Worm (Caenorhabditis elegans): ENCODE results near the gene R03C1.1.

The R03C1.1 gene

ce11 chrII:14866668-14867067 lies 43.5 kb downstream of the R03C1.1 start, which contains the start of gene gpx-2 (continued):
- TF ChIP-seq Y79H2A.3 (GFP tag; conservative IDR thresholded peaks at IDR 0.05): no peak
- TF ChIP-seq somi-1 (GFP tag; optimal IDR thresholded peaks at IDR 0.05): no peak
- TF ChIP-seq atf-7 (tag; optimal IDR thresholded peaks at IDR 0.05): peak; percentile 4
- TF ChIP-seq xnd-1 (tag; optimal IDR thresholded peaks at IDR 0.05): no peak
- no peak for TF ChIP-seq lin-40 (tag; optimal IDR thresholded peaks at IDR 0.05)
- TF ChIP-seq attf-6 (GFP tag; IDR thresholded peaks at IDR 0.05): no peak
- TF ChIP-seq nfyb-1 (GFP tag; IDR thresholded peaks at IDR 0.05): 0 out of 2 replicates have a peak, but pooled peaks have one; percentile 38
- no peak for TF ChIP-seq madf-3 (GFP tag; IDR thresholded peaks at IDR 0.05)
- TF ChIP-seq mcd-1 (GFP tag; IDR thresholded peaks at IDR 0.05): no peak
- no peak for TF ChIP-seq madf-10 (tag; optimal IDR thresholded peaks at IDR 0.05)
- no peak for TF ChIP-seq B0019.2 (GFP tag; conservative IDR thresholded peaks at IDR 0.05)
- peak; percentile 26 for TF ChIP-seq tlf-1 (GFP tag; optimal IDR thresholded peaks at IDR 0.05)
- TF ChIP-seq F57A8.1 (GFP tag; optimal IDR thresholded peaks at IDR 0.05): no peak
- TF ChIP-seq lag-1 (GFP tag; IDR thresholded peaks at IDR 0.05): no peak
- no peak for TF ChIP-seq gei-17 (GFP tag; optimal IDR thresholded peaks at IDR 0.05)
- TF ChIP-seq ztf-28 (GFP tag; IDR thresholded peaks at IDR 0.05): no peak
- no peak for TF ChIP-seq pha-4 (tag; optimal IDR thresholded peaks at IDR 0.05)
- no peak for TF ChIP-seq akir-1 (GFP tag; optimal IDR thresholded peaks at IDR 0.05)
- no peak for TF ChIP-seq ceh-27 (GFP tag; optimal IDR thresholded peaks at IDR 0.05)
- no peak for TF ChIP-seq mel-28 (tag; optimal IDR thresholded peaks at IDR 0.05; ENCODE audit: borderline replicate concordance)
- no peak for TF ChIP-seq ztf-6 (GFP tag; IDR thresholded peaks at IDR 0.05)
- TF ChIP-seq F49E8.2 (tag; optimal IDR thresholded peaks at IDR 0.05; ENCODE audit: insufficient read depth): no peak
- no peak for TF ChIP-seq hmg-20 (GFP tag; IDR thresholded peaks at IDR 0.05)
- TF ChIP-seq zim-3 (tag; optimal IDR thresholded peaks at IDR 0.05): no peak
- no peak for TF ChIP-seq hmg-1.2 (GFP tag; IDR thresholded peaks at IDR 0.05)
- peak; percentile 64; the same call in 1 of the 2 replicates for TF ChIP-seq Y53G8AR.9 (GFP tag; conservative IDR thresholded peaks at IDR 0.05)
- 0 out of 2 replicates have a peak, but pooled peaks have one; percentile 5 for TF ChIP-seq madf-6 (GFP tag; IDR thresholded peaks at IDR 0.05)

- TF ChIP-seq dox-1 (GFP tag; IDR thresholded peaks at IDR 0.05): no peak
- no peak for TF ChIP-seq tbp1 (GFP tag; optimal IDR thresholded peaks at IDR 0.05)
- TF ChIP-seq lag-1 (GFP tag; IDR thresholded peaks at IDR 0.05): no peak
- TF ChIP-seq T07F8.4 (tag; optimal IDR thresholded peaks at IDR 0.05): no peak
- no peak for TF ChIP-seq lsl-1 (GFP tag; optimal IDR thresholded peaks at IDR 0.05)
- no peak for TF ChIP-seq ztf-3 (GFP tag; optimal IDR thresholded peaks at IDR 0.05)
- TF ChIP-seq mxl-1 (tag; optimal IDR thresholded peaks at IDR 0.05): no peak
- no peak for TF ChIP-seq sptf-2 (GFP tag; optimal IDR thresholded peaks at IDR 0.05)
- no peak for TF ChIP-seq die-1 (tag; optimal IDR thresholded peaks at IDR 0.05)
Observed at ce11 chrII:14866156-14866555, 44.1 kb downstream of the R03C1.1 start.

- peak; percentile 91; the same call in 1 of the 2 replicates for TF ChIP-seq hmg-1.2 (GFP tag; IDR thresholded peaks at IDR 0.05)
Observed at ce11 chrII:14865152-14865551, 45.1 kb downstream of the R03C1.1 start.

ce11 chrII:14864304-14864703 lies 45.9 kb downstream of the R03C1.1 start:
- TF ChIP-seq hmg-1.2 (GFP tag; IDR thresholded peaks at IDR 0.05) (peak; percentile 93; the same call in 1 of the 2 replicates), nfyb-1 (GFP tag; IDR thresholded peaks at IDR 0.05) (0 out of 2 replicates have a peak, but pooled peaks have one; percentile 26)
